Worm (Caenorhabditis elegans) whole organism, L4/young adult: ENCODE measurements around the gene luc-7L3.

Source experiments
- W03F9.2 ChIP-seq: fragments of 150-350 bp; optimal IDR thresholded peaks from 2 replicates; lab custom pipeline; 2014; ENCODE audit warnings: missing biosample characterization, missing genetic modification characterization
- dao-5 ChIP-seq: sonication (generic microtip); optimal IDR thresholded peaks from 2 replicates; lab custom pipeline; 2016; ENCODE audit warnings: missing genotype, missing genetic modification characterization, moderate library complexity, missing compliant biosample characterization
- him-1 ChIP-seq: sonication (generic microtip); optimal IDR thresholded peaks from 2 replicates; lab custom pipeline; 2016; ENCODE audit warnings: missing genotype, missing genetic modification reagents, missing genetic modification characterization, missing compliant biosample characterization

The luc-7L3 gene

DNA sequence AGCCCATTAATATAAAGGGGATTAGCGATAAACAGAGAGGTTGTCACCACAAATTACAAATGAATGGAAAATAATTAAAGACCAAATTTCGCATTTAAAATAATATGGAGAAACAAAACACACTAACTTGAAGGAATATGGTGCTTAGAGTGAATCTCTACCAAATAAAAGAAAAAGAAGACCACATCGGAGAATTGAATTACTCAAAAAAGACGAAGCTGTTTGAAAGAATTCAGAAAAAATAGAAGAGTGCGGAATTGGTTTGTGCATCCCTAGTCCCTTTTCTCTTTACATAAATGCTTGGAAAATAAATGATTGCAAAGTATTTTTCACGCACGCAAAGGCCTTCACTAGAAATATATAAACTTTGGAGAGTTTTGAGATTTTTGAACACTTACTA lies 23.9 kb downstream of the luc-7L3 start:
- TF ChIP-seq dao-5 (tag; lab: Kevin White, UChicago) (no peak), him-1 (tag; lab: Kevin White, UChicago) (no peak), W03F9.2 (tag; lab: Kevin White, UChicago) (no peak)

ce11 chrII:73329-73728 lies 24.5 kb downstream of the luc-7L3 start:
- TF ChIP-seq W03F9.2 (tag; lab: Kevin White, UChicago) (no peak), dao-5 (tag; lab: Kevin White, UChicago) (no peak), him-1 (tag; lab: Kevin White, UChicago) (no peak)

DNA sequence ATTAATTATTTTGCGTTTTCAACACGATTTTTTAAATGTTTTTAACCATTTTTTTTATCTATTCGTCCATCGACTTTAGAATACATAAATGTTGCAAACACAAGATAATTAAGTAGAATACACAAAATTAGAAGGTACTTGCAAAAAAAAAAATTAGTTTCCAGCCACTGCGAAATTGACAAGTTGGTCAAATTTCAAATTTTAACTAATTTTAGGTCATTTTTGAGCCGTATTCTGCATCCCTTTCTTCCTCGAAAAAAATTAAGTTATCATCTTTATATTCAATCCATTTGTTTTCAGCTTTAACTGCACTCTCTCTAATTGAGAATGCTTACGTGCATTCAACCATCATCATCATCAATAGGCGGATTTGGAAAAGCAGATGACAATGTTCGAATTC lies 28.5 kb downstream of the luc-7L3 start, which contains the start of gene egl-26:
egl-26 (plus strand) TSS at position 301 of the 400 bp plus-strand sequence.
- TF ChIP-seq him-1 (tag; lab: Kevin White, UChicago) (no peak), W03F9.2 (tag; lab: Kevin White, UChicago) (no peak), dao-5 (tag; lab: Kevin White, UChicago) (no peak)

DNA sequence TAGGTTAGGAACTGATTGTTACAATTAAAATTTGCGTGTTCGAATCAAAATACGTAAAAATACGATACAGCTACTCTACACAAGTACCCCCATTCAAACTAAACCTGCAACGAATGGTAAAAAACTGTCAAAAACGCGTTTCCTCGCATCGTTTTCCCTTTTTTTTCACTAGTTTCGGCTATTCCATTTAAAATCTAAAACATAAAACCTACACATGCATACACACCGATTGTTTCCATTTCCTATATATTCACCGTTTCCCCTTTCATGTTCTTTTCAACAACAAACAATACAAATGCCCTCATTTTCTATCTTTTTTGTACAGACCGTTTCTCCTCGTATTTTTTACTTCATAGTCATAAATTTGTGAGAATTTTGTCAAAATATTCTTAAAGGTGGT lies 29.1 kb downstream of the luc-7L3 start:
- TF ChIP-seq him-1 (tag; lab: Kevin White, UChicago) (no peak), W03F9.2 (tag; lab: Kevin White, UChicago) (no peak), dao-5 (tag; lab: Kevin White, UChicago) (no peak)

ce11 chrII:67663-68062 lies 30.2 kb downstream of the luc-7L3 start:
- no peak for TF ChIP-seq him-1 (tag; lab: Kevin White, UChicago)
- TF ChIP-seq dao-5 (tag; lab: Kevin White, UChicago) = no peak
- no peak for TF ChIP-seq W03F9.2 (tag; lab: Kevin White, UChicago)

ce11 chrII:66322-66721 lies 31.5 kb downstream of the luc-7L3 start:
- TF ChIP-seq W03F9.2 (tag; lab: Kevin White, UChicago) (no peak), dao-5 (tag; lab: Kevin White, UChicago) (no peak), him-1 (tag; lab: Kevin White, UChicago) (no peak)

DNA sequence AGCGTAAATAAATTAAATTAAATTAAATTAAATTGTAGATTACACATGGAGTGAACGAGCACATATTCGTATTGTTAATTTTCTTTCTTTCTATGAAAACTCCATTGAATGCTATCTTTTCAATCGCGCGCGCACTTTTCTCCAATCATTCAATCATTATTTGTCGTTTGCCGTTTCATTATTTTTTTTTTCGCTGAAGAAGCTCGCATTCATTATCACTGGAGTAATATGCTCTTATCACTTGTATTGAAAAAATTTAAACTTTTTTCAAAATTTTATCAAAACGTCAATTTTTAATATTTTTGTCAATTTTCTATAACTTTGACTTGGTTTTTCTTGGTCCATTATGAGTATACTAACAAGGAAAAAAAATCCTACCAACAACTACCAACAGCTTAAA lies 32.3 kb downstream of the luc-7L3 start:
- TF ChIP-seq dao-5 (tag; lab: Kevin White, UChicago) = no peak
- no peak for TF ChIP-seq W03F9.2 (tag; lab: Kevin White, UChicago)
- no peak for TF ChIP-seq him-1 (tag; lab: Kevin White, UChicago)

DNA sequence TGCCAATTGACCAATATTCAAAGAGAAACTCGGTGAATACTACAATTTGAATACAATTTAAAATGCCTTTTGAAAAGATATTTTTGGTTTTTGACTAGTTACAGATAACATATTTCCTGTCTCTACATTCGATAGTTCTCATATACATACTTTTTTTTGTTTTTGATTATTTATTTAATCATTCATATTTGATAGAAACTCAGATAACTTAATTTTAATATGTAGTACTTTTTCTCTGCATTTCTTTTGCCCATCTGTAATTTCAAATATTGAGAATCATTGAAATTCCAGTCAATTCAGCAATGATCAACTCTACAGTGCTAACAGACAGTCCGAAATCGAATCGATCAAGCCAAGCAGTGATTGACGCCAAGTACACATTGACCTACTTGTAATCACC lies 36.8 kb downstream of the luc-7L3 start, which contains the start of gene C23H3.2:
C23H3.2 (plus strand) TSS at position 301 of the 400 bp plus-strand sequence.
- TF ChIP-seq him-1 (tag; lab: Kevin White, UChicago) (no peak), dao-5 (tag; lab: Kevin White, UChicago) (no peak), W03F9.2 (tag; lab: Kevin White, UChicago) (no peak)

DNA sequence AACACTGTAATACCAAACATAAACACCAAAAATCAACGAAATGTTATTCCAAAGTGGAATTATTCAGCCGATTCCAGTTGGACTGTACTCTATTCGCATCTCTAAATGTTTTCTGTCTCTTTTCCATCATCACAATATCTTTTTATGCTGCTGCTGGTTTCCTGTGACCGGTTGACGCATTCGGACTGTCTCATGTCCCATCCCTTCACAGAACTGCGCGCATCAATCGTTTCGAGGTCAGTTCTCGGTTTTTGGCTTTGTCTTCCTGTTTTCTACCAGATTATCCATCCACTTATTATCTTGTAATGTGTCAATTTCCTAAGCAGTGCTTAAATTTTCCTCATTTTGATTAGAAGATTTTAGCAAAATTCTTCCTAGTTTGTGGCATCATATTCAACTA lies 37.8 kb downstream of the luc-7L3 start:
- TF ChIP-seq dao-5 (tag; lab: Kevin White, UChicago) = no peak
- TF ChIP-seq W03F9.2 (tag; lab: Kevin White, UChicago) = no peak
- no peak for TF ChIP-seq him-1 (tag; lab: Kevin White, UChicago)

DNA sequence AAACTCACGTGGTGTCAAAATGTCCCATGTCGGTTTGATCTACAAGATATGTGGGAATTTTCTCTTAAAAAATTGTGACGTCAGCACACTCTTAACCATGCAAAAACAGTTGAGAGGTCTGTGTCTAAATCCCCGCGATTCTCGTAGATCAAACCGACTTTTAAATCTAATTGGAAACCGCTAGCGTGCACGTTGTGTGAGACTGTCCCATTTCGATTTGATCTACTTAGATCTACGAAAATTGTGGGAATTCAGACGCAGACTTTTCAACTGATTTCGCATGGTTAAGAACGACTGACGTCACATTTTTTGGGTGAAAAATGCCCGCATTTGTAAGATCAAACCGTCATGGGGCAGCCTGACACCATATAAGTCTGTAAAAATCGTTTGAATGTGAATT lies 40.0 kb downstream of the luc-7L3 start:
- no peak for TF ChIP-seq him-1 (tag; lab: Kevin White, UChicago)
- no peak for TF ChIP-seq W03F9.2 (tag; lab: Kevin White, UChicago)
- no peak for TF ChIP-seq dao-5 (tag; lab: Kevin White, UChicago)

DNA sequence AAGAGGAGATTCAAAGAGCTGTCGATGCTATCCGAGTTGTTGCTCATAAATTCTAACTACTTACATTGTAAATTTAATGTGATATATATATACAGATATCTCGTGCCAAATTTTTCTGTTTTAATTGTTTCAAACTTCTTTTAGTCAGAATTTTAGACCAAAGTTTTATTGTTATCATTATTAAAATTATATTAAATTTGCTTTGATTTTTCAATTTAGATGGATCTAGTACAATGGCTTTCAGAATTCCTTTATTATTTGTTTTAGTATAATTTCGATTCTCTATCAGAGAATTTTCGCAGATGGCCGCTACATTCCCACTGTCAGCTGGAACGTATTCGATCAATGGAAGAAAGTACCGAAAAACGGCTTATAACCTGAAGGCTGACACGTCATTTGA lies 40.5 kb downstream of the luc-7L3 start, which contains the start of gene ascc-1:
ascc-1 (plus strand) TSS at position 301 of the 400 bp plus-strand sequence.
- no peak for TF ChIP-seq dao-5 (tag; lab: Kevin White, UChicago)
- TF ChIP-seq W03F9.2 (tag; lab: Kevin White, UChicago) = no peak
- TF ChIP-seq him-1 (tag; lab: Kevin White, UChicago) = no peak

- TF ChIP-seq him-1 (tag; lab: Kevin White, UChicago) = no peak
- TF ChIP-seq W03F9.2 (tag; lab: Kevin White, UChicago) = no peak
- no peak for TF ChIP-seq dao-5 (tag; lab: Kevin White, UChicago)
These were observed 42.6 kb downstream of the luc-7L3 start, which contains the start of gene tre-5 for ce11 chrII:55204-55603. Gene tre-5 (minus strand): TSS chrII:55304.

ce11 chrII:51352-51751 lies 46.5 kb downstream of the luc-7L3 start, which contains the start of gene sptl-1:
Gene sptl-1 (plus strand): TSS chrII:51652.
- TF ChIP-seq him-1 (tag; lab: Kevin White, UChicago) = no peak
- TF ChIP-seq dao-5 (tag; lab: Kevin White, UChicago) = no peak
- TF ChIP-seq W03F9.2 (tag; lab: Kevin White, UChicago) = no peak

DNA sequence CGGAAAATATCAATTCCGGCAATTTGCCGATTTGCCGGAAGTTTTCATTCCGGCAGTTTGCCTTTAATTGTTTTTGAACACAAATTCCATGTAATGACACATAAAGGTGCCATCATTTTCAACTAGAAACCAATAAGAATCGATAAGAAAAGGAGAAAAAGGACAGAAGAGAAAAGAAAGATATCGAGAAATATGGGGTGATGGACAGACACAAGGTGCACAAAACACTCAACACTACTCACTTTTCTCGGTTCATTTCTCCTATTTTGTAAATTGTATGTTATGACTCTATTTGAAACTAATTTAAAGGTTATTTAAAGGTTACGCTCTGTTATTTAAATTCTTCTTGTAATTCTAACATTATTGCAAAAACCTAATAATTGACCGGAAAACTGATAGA lies 47.0 kb downstream of the luc-7L3 start:
- no peak for TF ChIP-seq W03F9.2 (tag; lab: Kevin White, UChicago)
- TF ChIP-seq him-1 (tag; lab: Kevin White, UChicago) = no peak
- no peak for TF ChIP-seq dao-5 (tag; lab: Kevin White, UChicago)
